Worm (Caenorhabditis elegans) whole organism, L3 larva: ENCODE measurements around the gene F44D12.19.

ENCODE experiments used
- ZK546.5 ChIP-seq: sonication (generic microtip); optimal IDR thresholded peaks from 2 replicates; lab custom pipeline; 2017; ENCODE audit warnings: missing biosample characterization, missing genetic modification characterization
- ceh-28 ChIP-seq: fragments of 150-350 bp; optimal IDR thresholded peaks from 2 replicates; lab custom pipeline; 2014; ENCODE audit warnings: missing biosample characterization, missing genetic modification reagents, missing genetic modification characterization
- ceh-82 ChIP-seq: fragments of 150-350 bp; optimal IDR thresholded peaks from 2 replicates; lab custom pipeline; 2014; ENCODE audit warnings: missing biosample characterization, missing genetic modification characterization
- ceh-9 ChIP-seq: sonication (generic microtip); optimal IDR thresholded peaks from 2 replicates; lab custom pipeline; 2018; ENCODE audit warnings: missing biosample characterization, missing genetic modification characterization
- fos-1 ChIP-seq: fragments of 150-350 bp; optimal IDR thresholded peaks from 2 replicates; lab custom pipeline; 2014; ENCODE audit warnings: missing biosample characterization, missing genetic modification characterization
- jun-1 ChIP-seq: fragments of 150-350 bp; optimal IDR thresholded peaks from 2 replicates; lab custom pipeline; 2014; ENCODE audit warnings: missing biosample characterization, missing genetic modification reagents, missing genetic modification characterization
- mdl-1 ChIP-seq: fragments of 150-350 bp; optimal IDR thresholded peaks from 2 replicates; lab custom pipeline; 2014; ENCODE audit warnings: missing biosample characterization, missing genetic modification characterization
- pha-4 ChIP-seq: fragments of 150-350 bp; optimal IDR thresholded peaks from 2 replicates; lab custom pipeline; 2014; ENCODE audit warnings: missing biosample characterization, missing genetic modification reagents, missing genetic modification characterization
- skn-1 ChIP-seq: fragments of 150-350 bp; optimal IDR thresholded peaks from 2 replicates; lab custom pipeline; 2014; ENCODE audit warnings: missing biosample characterization, missing genetic modification characterization
- snpc-4 ChIP-seq: fragments of 150-350 bp; optimal IDR thresholded peaks from 2 replicates; lab custom pipeline; 2014; ENCODE audit warnings: missing biosample characterization, missing genetic modification characterization
- tbx-2 ChIP-seq: sonication (generic microtip); optimal IDR thresholded peaks from 2 replicates; lab custom pipeline; 2016; ENCODE audit warnings: mild to moderate bottlenecking, missing genetic modification characterization, missing compliant biosample characterization
- zag-1 ChIP-seq: fragments of 150-350 bp; optimal IDR thresholded peaks from 2 replicates; lab custom pipeline; 2014; ENCODE audit warnings: missing biosample characterization, missing genetic modification characterization

ce11 chrIV:10062728-10063127 lies 41.3 kb downstream of the F44D12.19 start, which contains the start of gene ipla-7:
- TF ChIP-seq mdl-1 (tag; lab: Kevin White, UChicago) = no peak
- TF ChIP-seq ceh-82 (tag; lab: Kevin White, UChicago) = no peak
- no peak for TF ChIP-seq ZK546.5 (tag; lab: Kevin White, UChicago)
- no peak for TF ChIP-seq skn-1
- no peak for TF ChIP-seq jun-1
- TF ChIP-seq snpc-4 (tag; lab: Kevin White, UChicago) = no peak
- TF ChIP-seq tbx-2 = no peak
- TF ChIP-seq zag-1 (tag; lab: Kevin White, UChicago) = no peak
- TF ChIP-seq ceh-9 (tag; lab: Kevin White, UChicago) = no peak
- TF ChIP-seq pha-4 (tag; lab: Kevin White, UChicago) = no peak
- TF ChIP-seq ceh-28 (tag; lab: Kevin White, UChicago) = no peak
- no peak for TF ChIP-seq fos-1 (tag; lab: Kevin White, UChicago)
